Fruit fly (Drosophila melanogaster): ENCODE data around the gene CG1394.

The CG1394 gene

dm6 chrX:11153826-11154510 is 16.5 kb downstream of the CG1394 start, which contains the start of the genes rtv and Dlic (continued):
- peak; percentile 92 for TF ChIP-seq CG17385 (GFP tag; optimal IDR thresholded peaks at IDR 0.05)
- no peak for TF ChIP-seq prd (optimal IDR thresholded peaks at IDR 0.05)
- 0 out of 3 replicates have a peak, but pooled peaks have one; percentile 16 for TF ChIP-seq prd (GFP tag; IDR thresholded peaks at IDR 0.05)
- no peak for TF ChIP-seq ci (GFP tag; IDR thresholded peaks at IDR 0.05)
- no peak for TF ChIP-seq B-H1 (GFP tag; IDR thresholded peaks at IDR 0.05)
- peak; percentile 72 for TF ChIP-seq CG12659 (GFP tag; optimal IDR thresholded peaks at IDR 0.05)
- TF ChIP-seq CG13624 (GFP tag; optimal IDR thresholded peaks at IDR 0.05), result no peak
- TF ChIP-seq CG2889 (GFP tag; IDR thresholded peaks at IDR 0.05), result no peak
- TF ChIP-seq CG2202 (tag; optimal IDR thresholded peaks at IDR 0.05), result no peak
- no peak for TF ChIP-seq CG11093 (GFP tag; IDR thresholded peaks at IDR 0.05)
- TF ChIP-seq unc-4 (GFP tag; IDR thresholded peaks at IDR 0.05; ENCODE audit: partially characterized antibody), result peak; percentile 79
- no peak for TF ChIP-seq Taf1 (GFP tag; IDR thresholded peaks at IDR 0.05)
- no peak for TF ChIP-seq Tbp (GFP tag; optimal IDR thresholded peaks at IDR 0.05)
- TF ChIP-seq CG9215 (GFP tag; IDR thresholded peaks at IDR 0.05), result no peak
- no peak for TF ChIP-seq CG17802 (tag; optimal IDR thresholded peaks at IDR 0.05)
- no peak for TF ChIP-seq abd-A (tag; optimal IDR thresholded peaks at IDR 0.05)
- TF ChIP-seq grau (tag; optimal IDR thresholded peaks at IDR 0.05), result peak; percentile 21
- TF ChIP-seq corto (GFP tag; optimal IDR thresholded peaks at IDR 0.05), result no peak
- TF ChIP-seq CG30431 (GFP tag; optimal IDR thresholded peaks at IDR 0.05), result no peak
- TF ChIP-seq onecut (GFP tag; IDR thresholded peaks at IDR 0.05), result peak; percentile 33; the same call in 1 of the 2 replicates
- TF ChIP-seq CG1647 (GFP tag; optimal IDR thresholded peaks at IDR 0.05), result peak; percentile 1
- TF ChIP-seq Adf1 (GFP tag; IDR thresholded peaks at IDR 0.05), result no peak
- TF ChIP-seq Stat92E (GFP tag; optimal IDR thresholded peaks at IDR 0.05), result no peak
- TF ChIP-seq CG17186 (GFP tag; optimal IDR thresholded peaks at IDR 0.05), result no peak
- peak; percentile 76 for TF ChIP-seq CG2129 (GFP tag; IDR thresholded peaks at IDR 0.05; ENCODE audit: partially characterized antibody)
- TF ChIP-seq CG4707 (GFP tag; optimal IDR thresholded peaks at IDR 0.05), result no peak
- TF ChIP-seq tap (tag; optimal IDR thresholded peaks at IDR 0.05), result no peak
- TF ChIP-seq usp (GFP tag; optimal IDR thresholded peaks at IDR 0.05), result no peak
- no peak for TF ChIP-seq CG12744 (GFP tag; optimal IDR thresholded peaks at IDR 0.05)
- TF ChIP-seq CG12299 (tag; optimal IDR thresholded peaks at IDR 0.05), result no peak
- TF ChIP-seq ttk (GFP tag; IDR thresholded peaks at IDR 0.05), result no peak
- TF ChIP-seq CG1602 (GFP tag; optimal IDR thresholded peaks at IDR 0.05), result no peak
- TF ChIP-seq Fer1 (GFP tag; optimal IDR thresholded peaks at IDR 0.05), result no peak
- peak; percentile 30 for TF ChIP-seq CG8924 (tag; optimal IDR thresholded peaks at IDR 0.05)
- TF ChIP-seq CG13123 (GFP tag; optimal IDR thresholded peaks at IDR 0.05), result no peak
- TF ChIP-seq D19B (GFP tag; optimal IDR thresholded peaks at IDR 0.05), result peak; percentile 57
- TF ChIP-seq CG17612 (GFP tag; IDR thresholded peaks at IDR 0.05), result no peak
- TF ChIP-seq Lpt (GFP tag; optimal IDR thresholded peaks at IDR 0.05), result no peak
- 0 out of 3 replicates have a peak, but pooled peaks have one; percentile 19 for TF ChIP-seq zfh1 (GFP tag; IDR thresholded peaks at IDR 0.05)
- peak; percentile 56 for TF ChIP-seq CG30020 (tag; optimal IDR thresholded peaks at IDR 0.05)
- TF ChIP-seq CG10565 (GFP tag; optimal IDR thresholded peaks at IDR 0.05), result no peak
- TF ChIP-seq Hr51 (GFP tag; optimal IDR thresholded peaks at IDR 0.05), result no peak
- TF ChIP-seq Xrp1 (GFP tag; IDR thresholded peaks at IDR 0.05), result no peak
- no peak for TF ChIP-seq dimm (GFP tag; IDR thresholded peaks at IDR 0.05)
- TF ChIP-seq CG10147 (GFP tag; optimal IDR thresholded peaks at IDR 0.05), result no peak
- TF ChIP-seq Dad (GFP tag; optimal IDR thresholded peaks at IDR 0.05), result no peak
- TF ChIP-seq CG14965 (GFP tag; optimal IDR thresholded peaks at IDR 0.05; ENCODE audit: borderline replicate concordance), result no peak
- TF ChIP-seq CG12155 (GFP tag; optimal IDR thresholded peaks at IDR 0.05), result peak; percentile 91
- no peak for TF ChIP-seq Six4 (GFP tag; optimal IDR thresholded peaks at IDR 0.05)
- TF ChIP-seq pzg (GFP tag; optimal IDR thresholded peaks at IDR 0.05), result peak; percentile 63
- TF ChIP-seq Antp (GFP tag; optimal IDR thresholded peaks at IDR 0.05), result peak; percentile 41
